Worm (Caenorhabditis elegans) whole organism, young adult: Measurements from ENCODE around the gene C54D10.3.

Source experiments
- C06A6.2 ChIP-seq: fragments of 200-800 bp; sonication (Bioruptor generic); conservative IDR thresholded peaks from 2 replicates; pipeline ENCODE4 v1.3.6; 2022; ENCODE audit warnings: missing genetic modification characterization, missing compliant biosample characterization
- C17E4.6 ChIP-seq: fragments of 200-800 bp; sonication (Bioruptor generic); IDR thresholded peaks from 2 replicates; pipeline ENCODE4 v1.3.6; 2022; ENCODE audit warnings: missing genetic modification reagents, missing genetic modification characterization, missing compliant biosample characterization
- F23B12.7 ChIP-seq: sonication (generic microtip); optimal IDR thresholded peaks from 2 replicates; lab custom pipeline; 2017; ENCODE audit warnings: missing genetic modification characterization, mild to moderate bottlenecking, missing compliant biosample characterization, antibody characterized with exemption, moderate library complexity; ENCODE audit not compliant: insufficient read depth
- F37B4.10 ChIP-seq: fragments of 200-800 bp; sonication (Bioruptor generic); IDR thresholded peaks from 2 replicates; pipeline ENCODE4 v1.3.6; 2022; ENCODE audit warnings: missing genetic modification characterization, missing compliant biosample characterization
- T26A5.8 ChIP-seq: sonication (generic microtip); optimal IDR thresholded peaks from 2 replicates; lab custom pipeline; 2016; ENCODE audit warnings: missing genetic modification characterization, missing compliant biosample characterization
- Y53G8AR.9 ChIP-seq: fragments of 200-800 bp; sonication (Bioruptor generic); conservative IDR thresholded peaks from 2 replicates; pipeline ENCODE4 v1.3.6; 2022; ENCODE audit warnings: missing genetic modification reagents, missing genetic modification characterization, missing compliant biosample characterization
- Y67H2A.10 ChIP-seq: fragments of 200-800 bp; sonication (Bioruptor generic); conservative IDR thresholded peaks from 2 replicates; pipeline ENCODE4 v1.3.6; 2022; ENCODE audit warnings: missing genetic modification reagents, missing genetic modification characterization, missing compliant biosample characterization
- atf-7 ChIP-seq: sonication (generic microtip); optimal IDR thresholded peaks from 2 replicates; lab custom pipeline; 2017; ENCODE audit warnings: mild to moderate bottlenecking, missing genetic modification characterization, missing compliant biosample characterization
- cebp-1 ChIP-seq, 2 experiments: fragments of 200-800 bp in 1 of 2; sonication (Bioruptor generic) in 1 of 2; sonication (generic microtip) in 1 of 2; IDR thresholded peaks in 1 of 2; optimal IDR thresholded peaks in 1 of 2; 2 replicates each; pipeline versions ENCODE4 v1.3.6 to Lab custom; 2017 to 2022; ENCODE audit warnings: missing compliant biosample characterization in 2 of 2, missing genetic modification characterization in 2 of 2, mild to moderate bottlenecking in 1 of 2, missing genetic modification reagents in 1 of 2, moderate library complexity in 1 of 2
- egl-44 ChIP-seq: fragments of 200-800 bp; sonication (Bioruptor generic); IDR thresholded peaks from 2 replicates; pipeline ENCODE4 v1.3.6; 2022; ENCODE audit warnings: missing genetic modification reagents, missing genetic modification characterization, missing compliant biosample characterization
- ekl-4 ChIP-seq: fragments of 200-800 bp; sonication (Bioruptor generic); IDR thresholded peaks from 2 replicates; pipeline ENCODE4 v1.3.6; 2022; ENCODE audit warnings: missing genetic modification reagents, missing genetic modification characterization, missing compliant biosample characterization
- him-1 ChIP-seq: sonication (generic microtip); optimal IDR thresholded peaks from 2 replicates; lab custom pipeline; 2016; ENCODE audit warnings: missing genotype, missing genetic modification reagents, missing genetic modification characterization, missing compliant biosample characterization
- hlh-12 ChIP-seq: sonication (generic microtip); optimal IDR thresholded peaks from 2 replicates; lab custom pipeline; 2016; ENCODE audit warnings: missing genetic modification characterization, missing compliant biosample characterization
- hmg-1.2 ChIP-seq: fragments of 200-800 bp; sonication (Bioruptor generic); IDR thresholded peaks from 2 replicates; pipeline ENCODE4 v1.3.6; 2022; ENCODE audit warnings: missing genetic modification reagents, missing genetic modification characterization, missing compliant biosample characterization
- hmg-20 ChIP-seq: fragments of 200-800 bp; sonication (Bioruptor generic); IDR thresholded peaks from 2 replicates; pipeline ENCODE4 v1.3.6; 2022; ENCODE audit warnings: missing genetic modification reagents, missing genetic modification characterization, missing compliant biosample characterization
- lin-26 ChIP-seq: fragments of 200-800 bp; sonication (Bioruptor generic); IDR thresholded peaks from 2 replicates; pipeline ENCODE4 v1.3.6; 2022; ENCODE audit warnings: missing genetic modification reagents, missing genetic modification characterization, missing compliant biosample characterization
- lin-35 ChIP-seq, 3 experiments: fragments of 150-350 bp in 2 of 3; sonication (generic microtip) in 1 of 3; optimal IDR thresholded peaks; 2 replicates each; lab custom pipeline; 2014 to 2018; ENCODE audit warnings: missing biosample characterization in 3 of 3, missing genetic modification characterization in 3 of 3, missing genetic modification reagents in 3 of 3
- lin-40 ChIP-seq: sonication (generic microtip); optimal IDR thresholded peaks from 2 replicates; lab custom pipeline; 2016; ENCODE audit warnings: missing genetic modification characterization, mild to moderate bottlenecking, missing compliant biosample characterization, missing genotype, missing genetic modification reagents
- lin-54 ChIP-seq: fragments of 200-800 bp; sonication (Bioruptor generic); optimal IDR thresholded peaks from 2 replicates; lab custom pipeline; 2018; ENCODE audit warnings: mild to moderate bottlenecking, missing genetic modification characterization, missing compliant biosample characterization
- madf-10 ChIP-seq: sonication (generic microtip); optimal IDR thresholded peaks from 2 replicates; lab custom pipeline; 2016; ENCODE audit warnings: mild to moderate bottlenecking, missing genetic modification characterization, missing compliant biosample characterization
- nhr-27 ChIP-seq: fragments of 200-800 bp; sonication (Bioruptor generic); optimal IDR thresholded peaks from 2 replicates; lab custom pipeline; 2018; ENCODE audit warnings: mild to moderate bottlenecking, missing genetic modification characterization, moderate library complexity, missing compliant biosample characterization
- nhr-80 ChIP-seq: sonication (generic microtip); optimal IDR thresholded peaks from 2 replicates; lab custom pipeline; 2016; ENCODE audit warnings: missing genetic modification characterization, missing compliant biosample characterization
- rpc-1 ChIP-seq, 2 experiments: fragments of 150-350 bp in 1 of 2; sonication (generic microtip) in 1 of 2; optimal IDR thresholded peaks; 2 replicates each; lab custom pipeline; 2014 to 2018; ENCODE audit warnings: missing biosample characterization in 1 of 2, missing genetic modification characterization in 1 of 2, missing genetic modification reagents in 1 of 2, missing genotype in 1 of 2
- snpc-4 ChIP-seq, 5 experiments: fragments of 150-350 bp in 1 of 5; sonication (generic microtip) in 4 of 5; optimal IDR thresholded peaks; 2 replicates each; lab custom pipeline; 2014 to 2018; ENCODE audit warnings: missing genetic modification characterization in 5 of 5, missing biosample characterization in 3 of 5, antibody characterized with exemption in 2 of 5, mild to moderate bottlenecking in 2 of 5, missing compliant biosample characterization in 2 of 5, missing genotype in 2 of 5, moderate library complexity in 2 of 5, missing genetic modification reagents in 1 of 5
- somi-1 ChIP-seq: fragments of 200-800 bp; sonication (Bioruptor generic); optimal IDR thresholded peaks from 2 replicates; lab custom pipeline; 2018; ENCODE audit warnings: mild to moderate bottlenecking, missing genetic modification characterization, missing compliant biosample characterization
- tbp1 ChIP-seq: fragments of 200-800 bp; sonication (Bioruptor generic); optimal IDR thresholded peaks from 2 replicates; lab custom pipeline; 2018; ENCODE audit warnings: mild to moderate bottlenecking, missing genetic modification characterization, missing compliant biosample characterization
- tbx-9 ChIP-seq: sonication (generic microtip); optimal IDR thresholded peaks from 2 replicates; lab custom pipeline; 2016; ENCODE audit warnings: borderline replicate concordance, missing genetic modification characterization, inconsistent platforms, missing compliant biosample characterization
- unc-130 ChIP-seq: sonication (generic microtip); optimal IDR thresholded peaks from 2 replicates; lab custom pipeline; 2016; ENCODE audit warnings: missing genetic modification reagents, missing genetic modification characterization, missing compliant biosample characterization
- ztf-22 ChIP-seq: fragments of 200-800 bp; sonication (Bioruptor generic); optimal IDR thresholded peaks from 2 replicates; lab custom pipeline; 2018; ENCODE audit warnings: mild to moderate bottlenecking, missing genetic modification characterization, moderate library complexity, missing compliant biosample characterization
- ztf-3 ChIP-seq: fragments of 200-800 bp; sonication (Bioruptor generic); optimal IDR thresholded peaks from 2 replicates; lab custom pipeline; 2018; ENCODE audit warnings: mild to moderate bottlenecking, missing genetic modification characterization, missing compliant biosample characterization

The C54D10.3 gene

ce11 chrV:12412321-12412720 is 6.1 kb upstream of the C54D10.3 start:
- TF ChIP-seq ekl-4 (GFP tag; lab: Robert Waterston, UW) (no peak), hlh-12 (tag; lab: Kevin White, UChicago) (no peak), ztf-3 (GFP tag; lab: Kevin White, UChicago) (no peak), F37B4.10 (GFP tag; lab: Robert Waterston, UW) (no peak), Y67H2A.10 (no peak), rpc-1 (optimal IDR thresholded peaks at IDR 0.05; lab: Kevin White, UChicago) (no peak), rpc-1 (tag; optimal IDR thresholded peaks at IDR 0.05; lab: Kevin White, UChicago) (no peak), lin-35 (GFP tag; optimal IDR thresholded peaks at IDR 0.05; lab: Kevin White, UChicago) (no peak), C06A6.2 (GFP tag; lab: Robert Waterston, UW) (no peak), egl-44 (GFP tag; lab: Robert Waterston, UW) (no peak), T26A5.8 (tag; lab: Kevin White, UChicago) (no peak), atf-7 (tag; lab: Kevin White, UChicago) (no peak), Y53G8AR.9 (GFP tag; lab: Robert Waterston, UW) (no peak), ztf-22 (no peak), lin-54 (no peak), madf-10 (tag; lab: Kevin White, UChicago) (no peak), C17E4.6 (GFP tag; lab: Robert Waterston, UW) (no peak), tbp1 (GFP tag; lab: Kevin White, UChicago) (no peak), snpc-4 (GFP tag; optimal IDR thresholded peaks at IDR 0.05; lab: Kevin White, UChicago) (no peak), snpc-4 (tag; optimal IDR thresholded peaks at IDR 0.05; lab: Kevin White, UChicago) (no peak), somi-1 (GFP tag; lab: Kevin White, UChicago) (no peak)

- TF ChIP-seq lin-40: no peak
- TF ChIP-seq F37B4.10 (GFP tag; lab: Robert Waterston, UW): no peak
- peak; percentile 44; the same call in 1 of the 2 replicates for TF ChIP-seq hmg-1.2
- TF ChIP-seq nhr-80 (tag; lab: Kevin White, UChicago): peak; percentile 15
Observed at ce11 chrV:12413651-12414114, 4.7 kb upstream of the C54D10.3 start, which contains the start of gene cdr-6. TSS of gene cdr-6 (minus strand) at chrV:12413701.

- TF ChIP-seq lin-40 (no peak), nhr-80 (tag; lab: Kevin White, UChicago) (peak; percentile 0), hmg-20 (GFP tag; lab: Robert Waterston, UW) (no peak), nhr-27 (tag; lab: Kevin White, UChicago) (no peak), unc-130 (GFP tag; lab: Kevin White, UChicago) (no peak)
Observed at ce11 chrV:12414362-12414761, 4.0 kb upstream of the C54D10.3 start.

ce11 chrV:12415656-12416055 is 2.7 kb upstream of the C54D10.3 start, which contains the start of gene cdr-2:
TSS of gene cdr-2 (minus strand) at chrV:12415709.
- TF ChIP-seq lin-26 (GFP tag; lab: Robert Waterston, UW) (no peak), nhr-80 (tag; lab: Kevin White, UChicago) (peak; percentile 73), cebp-1 (GFP tag; IDR thresholded peaks at IDR 0.05; lab: Robert Waterston, UW) (peak; percentile 47; the same call in 1 of the 2 replicates), cebp-1 (tag; optimal IDR thresholded peaks at IDR 0.05; lab: Kevin White, UChicago) (no peak)
- TF ChIP-seq, all 124 proteins: peak for 2

ce11 chrV:12417277-12417676 is 1.1 kb upstream of the C54D10.3 start, which contains the start of gene cdr-3:
TSS of gene cdr-3 (minus strand) at chrV:12417377.
- TF ChIP-seq him-1 (tag; lab: Kevin White, UChicago) (no peak), F23B12.7 (tag; lab: Kevin White, UChicago) (no peak), tbx-9 (tag; lab: Kevin White, UChicago) (no peak)
- TF ChIP-seq, all 124 proteins: peak for 0
